Fruit fly (Drosophila melanogaster): ENCODE data around the gene spn-A.

The spn-A gene

dm6 chr3R:30021559-30022451, 34.0 kb downstream of the spn-A start, which contains the start of gene Mgat2:
Mgat2 (minus strand) TSS chr3R:30022221.
- TF ChIP-seq CG33017 (tag; optimal IDR thresholded peaks at IDR 0.05), result peak; percentile 65
- TF ChIP-seq Crg-1 (GFP tag; optimal IDR thresholded peaks at IDR 0.05), result no peak
- no peak for TF ChIP-seq kay (GFP tag; ENCODE audit: borderline replicate concordance)
- TF ChIP-seq CG7045 (GFP tag; optimal IDR thresholded peaks at IDR 0.05), result peak; percentile 50
- TF ChIP-seq Mnt (GFP tag; optimal IDR thresholded peaks at IDR 0.05), result peak; percentile 75
- no peak for TF ChIP-seq ovo (GFP tag; optimal IDR thresholded peaks at IDR 0.05)
- TF ChIP-seq CG11617 (GFP tag; optimal IDR thresholded peaks at IDR 0.05), result peak; percentile 53
- TF ChIP-seq CG7101 (tag; optimal IDR thresholded peaks at IDR 0.05), result peak; percentile 42
- TF ChIP-seq pad (GFP tag; optimal IDR thresholded peaks at IDR 0.05), result no peak
- TF ChIP-seq cnc (optimal IDR thresholded peaks at IDR 0.05), result no peak
- TF ChIP-seq bab1 (GFP tag; optimal IDR thresholded peaks at IDR 0.05), result peak; percentile 41
- peak; percentile 85 for TF ChIP-seq cic (GFP tag; optimal IDR thresholded peaks at IDR 0.05)
- TF ChIP-seq CG5204 (GFP tag; optimal IDR thresholded peaks at IDR 0.05), result no peak
- peak; percentile 28 for TF ChIP-seq tj (GFP tag; optimal IDR thresholded peaks at IDR 0.05)
- TF ChIP-seq toe (GFP tag; optimal IDR thresholded peaks at IDR 0.05), result no peak
- TF ChIP-seq Hr96 (GFP tag; optimal IDR thresholded peaks at IDR 0.05), result peak; percentile 72
- no peak for TF ChIP-seq CG14711 (tag; optimal IDR thresholded peaks at IDR 0.05)
- TF ChIP-seq CG1620 (GFP tag; optimal IDR thresholded peaks at IDR 0.05), result no peak
- TF ChIP-seq CG12768 (GFP tag; optimal IDR thresholded peaks at IDR 0.05), result peak; percentile 67
- TF ChIP-seq Clk (GFP tag; optimal IDR thresholded peaks at IDR 0.05), result no peak

dm6 chr3R:30021009-30021408, 34.8 kb downstream of the spn-A start:
- TF ChIP-seq bab1 (GFP tag; optimal IDR thresholded peaks at IDR 0.05) (peak; percentile 19), Clk (GFP tag; optimal IDR thresholded peaks at IDR 0.05) (no peak), toe (GFP tag; optimal IDR thresholded peaks at IDR 0.05) (no peak), tj (GFP tag; optimal IDR thresholded peaks at IDR 0.05) (peak; percentile 89), CG5204 (GFP tag; optimal IDR thresholded peaks at IDR 0.05) (no peak), Hr96 (GFP tag; optimal IDR thresholded peaks at IDR 0.05) (no peak)

dm6 chr3R:30014977-30015514, 40.8 kb downstream of the spn-A start, which contains the start of gene CG7920:
CG7920 (minus strand) TSS chr3R:30015284.
- TF ChIP-seq kay (GFP tag; ENCODE audit: borderline replicate concordance) (no peak), toe (GFP tag; optimal IDR thresholded peaks at IDR 0.05) (peak; percentile 7), CG11617 (GFP tag; optimal IDR thresholded peaks at IDR 0.05) (peak; percentile 54), CG33017 (tag; optimal IDR thresholded peaks at IDR 0.05) (peak; percentile 45), Mnt (GFP tag; optimal IDR thresholded peaks at IDR 0.05) (peak; percentile 37), Clk (GFP tag; optimal IDR thresholded peaks at IDR 0.05) (no peak), cnc (optimal IDR thresholded peaks at IDR 0.05) (peak in 1 of 2 experiments; percentile 62), Crg-1 (GFP tag; optimal IDR thresholded peaks at IDR 0.05) (peak; percentile 72), Hr96 (GFP tag; optimal IDR thresholded peaks at IDR 0.05) (peak; percentile 68), CG1620 (GFP tag; optimal IDR thresholded peaks at IDR 0.05) (peak; percentile 59), pad (GFP tag; optimal IDR thresholded peaks at IDR 0.05) (peak; percentile 67), tj (GFP tag; optimal IDR thresholded peaks at IDR 0.05) (no peak), cic (GFP tag; optimal IDR thresholded peaks at IDR 0.05) (peak; percentile 31), CG12768 (GFP tag; optimal IDR thresholded peaks at IDR 0.05) (peak; percentile 41), CG7045 (GFP tag; optimal IDR thresholded peaks at IDR 0.05) (peak; percentile 37), CG14711 (tag; optimal IDR thresholded peaks at IDR 0.05) (peak; percentile 60), CG7101 (tag; optimal IDR thresholded peaks at IDR 0.05) (peak; percentile 69), bab1 (GFP tag; optimal IDR thresholded peaks at IDR 0.05) (peak; percentile 83), CG5204 (GFP tag; optimal IDR thresholded peaks at IDR 0.05) (no peak)

dm6 chr3R:30014480-30014879, 41.4 kb downstream of the spn-A start:
- TF ChIP-seq cic (GFP tag; optimal IDR thresholded peaks at IDR 0.05) (peak; percentile 49), CG14711 (tag; optimal IDR thresholded peaks at IDR 0.05) (no peak), pad (GFP tag; optimal IDR thresholded peaks at IDR 0.05) (no peak)

- TF ChIP-seq Mnt (GFP tag; optimal IDR thresholded peaks at IDR 0.05) (no peak), CG12768 (GFP tag; optimal IDR thresholded peaks at IDR 0.05) (peak; percentile 37), tj (GFP tag; optimal IDR thresholded peaks at IDR 0.05) (no peak), kay (GFP tag; ENCODE audit: borderline replicate concordance) (no peak), CG14711 (tag; optimal IDR thresholded peaks at IDR 0.05) (no peak)
These were observed 41.9 kb downstream of the spn-A start for dm6 chr3R:30013909-30014308.

dm6 chr3R:30012602-30013489, 43.0 kb downstream of the spn-A start:
- no peak for TF ChIP-seq Clk (GFP tag; optimal IDR thresholded peaks at IDR 0.05)
- peak; percentile 37 for TF ChIP-seq CG12768 (GFP tag; optimal IDR thresholded peaks at IDR 0.05)
- TF ChIP-seq CG7045 (GFP tag; optimal IDR thresholded peaks at IDR 0.05), result peak; percentile 16
- peak; percentile 35 for TF ChIP-seq Mnt (GFP tag; optimal IDR thresholded peaks at IDR 0.05)
- TF ChIP-seq CG7101 (tag; optimal IDR thresholded peaks at IDR 0.05), result peak; percentile 1
- peak; percentile 30 for TF ChIP-seq CG11617 (GFP tag; optimal IDR thresholded peaks at IDR 0.05)
- peak; percentile 13 for TF ChIP-seq pad (GFP tag; optimal IDR thresholded peaks at IDR 0.05)
- TF ChIP-seq CG1620 (GFP tag; optimal IDR thresholded peaks at IDR 0.05), result no peak
- peak; percentile 87 for TF ChIP-seq cic (GFP tag; optimal IDR thresholded peaks at IDR 0.05)
- TF ChIP-seq tj (GFP tag; optimal IDR thresholded peaks at IDR 0.05), result peak; percentile 22
- peak; percentile 17 for TF ChIP-seq ovo (GFP tag; optimal IDR thresholded peaks at IDR 0.05)
- TF ChIP-seq Crg-1 (GFP tag; optimal IDR thresholded peaks at IDR 0.05), result peak; percentile 8
- no peak for TF ChIP-seq CG33017 (tag; optimal IDR thresholded peaks at IDR 0.05)

Measured in whole organism, adult.